Fruit fly (Drosophila melanogaster) whole organism, embryonic: Measurements from ENCODE around the gene CG15891.
A peak's percentile ranks its signal among the peaks of the same experiment; 100 is the strongest.

Experiments
- CG10209 ChIP-seq: fragments of 200-800 bp; sonication (Bioruptor generic); optimal IDR thresholded peaks from 3 replicates; lab custom pipeline; 2017; ENCODE audit warnings: missing biosample characterization, mild to moderate bottlenecking, missing genetic modification characterization, missing genetic modification reagents
- CG11247 ChIP-seq: fragments of 200-800 bp; sonication (Bioruptor generic); IDR thresholded peaks from 2 replicates; pipeline ENCODE4 v1.3.6; 2022; ENCODE audit warnings: missing biosample characterization, missing genetic modification characterization
- CG11560 ChIP-seq: fragments of 200-800 bp; sonication (Bioruptor generic); IDR thresholded peaks from 3 replicates; pipeline ENCODE4 v1.3.6; 2022; ENCODE audit warnings: missing biosample characterization, missing genetic modification characterization
- CG12219 ChIP-seq: fragments of 200-800 bp; sonication (Bioruptor generic); optimal IDR thresholded peaks from 3 replicates; lab custom pipeline; 2018; ENCODE audit warnings: missing biosample characterization, mild to moderate bottlenecking, missing genetic modification characterization
- CG13287 ChIP-seq: fragments of 200-800 bp; sonication (Bioruptor generic); IDR thresholded peaks from 2 replicates; pipeline ENCODE4 v1.3.6; 2022; ENCODE audit warnings: missing biosample characterization, missing genetic modification characterization; ENCODE audit not compliant: partially characterized antibody
- CG14014 ChIP-seq: fragments of 200-800 bp; sonication (Bioruptor generic); IDR thresholded peaks from 2 replicates; pipeline ENCODE4 v1.3.6; 2022; ENCODE audit warnings: missing biosample characterization, missing genetic modification characterization
- CG16813 ChIP-seq: fragments of 200-800 bp; sonication (Bioruptor generic); IDR thresholded peaks from 3 replicates; pipeline ENCODE4 v1.3.6; 2022; ENCODE audit warnings: missing biosample characterization, missing genetic modification characterization; ENCODE audit not compliant: partially characterized antibody
- CG18764 ChIP-seq: fragments of 200-800 bp; sonication (Bioruptor generic); optimal IDR thresholded peaks from 3 replicates; lab custom pipeline; 2016; ENCODE audit warnings: missing biosample characterization, missing genetic modification characterization
- CG2129 ChIP-seq: fragments of 200-800 bp; sonication (Bioruptor generic); IDR thresholded peaks from 2 replicates; pipeline ENCODE4 v1.3.6; 2022; ENCODE audit warnings: missing biosample characterization, missing genetic modification characterization; ENCODE audit not compliant: partially characterized antibody
- CG2712 ChIP-seq: fragments of 200-800 bp; optimal IDR thresholded peaks from 3 replicates; lab custom pipeline; 2019; ENCODE audit warnings: missing biosample characterization, mild to moderate bottlenecking, missing genetic modification characterization, moderate library complexity
- CG3163 ChIP-seq: fragments of 200-800 bp; sonication (Bioruptor generic); optimal IDR thresholded peaks from 3 replicates; lab custom pipeline; 2016; ENCODE audit warnings: missing biosample characterization, missing genetic modification characterization
- CG34376 ChIP-seq: fragments of 200-800 bp; sonication (Bioruptor generic); optimal IDR thresholded peaks from 2 replicates; lab custom pipeline; 2018; ENCODE audit warnings: missing biosample characterization, mild to moderate bottlenecking, missing genetic modification characterization
- CG3726 ChIP-seq: fragments of 200-800 bp; sonication (Bioruptor generic); IDR thresholded peaks from 3 replicates; pipeline ENCODE4, ENCODE4 v1.3.6; 2022; ENCODE audit warnings: missing biosample characterization, missing genetic modification characterization
- CG4404 ChIP-seq: fragments of 200-800 bp; sonication (Bioruptor generic); IDR thresholded peaks from 2 replicates; pipeline ENCODE4 v1.3.6; 2022; ENCODE audit warnings: missing biosample characterization, missing genetic modification characterization
- CG4854 ChIP-seq: fragments of 200-800 bp; sonication (Bioruptor generic); optimal IDR thresholded peaks from 2 replicates; lab custom pipeline; 2016; ENCODE audit warnings: missing biosample characterization, missing genetic modification characterization, inconsistent platforms
- CG5180 ChIP-seq: fragments of 200-800 bp; sonication (Bioruptor generic); optimal IDR thresholded peaks from 3 replicates; lab custom pipeline; 2017; ENCODE audit warnings: missing biosample characterization, missing genetic modification characterization, mild to moderate bottlenecking, moderate library complexity, missing genetic modification reagents
- CG6654 ChIP-seq: fragments of 200-800 bp; sonication (Bioruptor generic); optimal IDR thresholded peaks from 2 replicates; lab custom pipeline; 2017; ENCODE audit warnings: missing biosample characterization, mild to moderate bottlenecking, missing genetic modification characterization
- CG6765 ChIP-seq: fragments of 200-800 bp; sonication (Bioruptor generic); optimal IDR thresholded peaks from 3 replicates; lab custom pipeline; 2017; ENCODE audit warnings: missing biosample characterization, mild to moderate bottlenecking, missing genetic modification characterization
- CG8924 ChIP-seq: fragments of 200-800 bp; optimal IDR thresholded peaks from 3 replicates; lab custom pipeline; 2019; ENCODE audit warnings: missing biosample characterization, mild to moderate bottlenecking, missing genetic modification characterization, moderate library complexity
- Doc2 ChIP-seq: fragments of 200-800 bp; sonication (Bioruptor generic); IDR thresholded peaks from 2 replicates; pipeline ENCODE4 v1.3.6; 2022; ENCODE audit warnings: missing biosample characterization, missing genetic modification characterization
- Dp ChIP-seq: fragments of 200-800 bp; sonication (Bioruptor generic); optimal IDR thresholded peaks from 2 replicates; lab custom pipeline; 2018; ENCODE audit warnings: missing biosample characterization, mild to moderate bottlenecking, missing genetic modification characterization, moderate library complexity
- E2f1 ChIP-seq: fragments of 200-800 bp; sonication (Bioruptor generic); IDR thresholded peaks from 2 replicates; pipeline ENCODE4 v1.3.6; 2022; ENCODE audit warnings: missing biosample characterization, missing genetic modification characterization
- Fer1 ChIP-seq: fragments of 200-800 bp; sonication (Bioruptor generic); optimal IDR thresholded peaks from 2 replicates; lab custom pipeline; 2017; ENCODE audit warnings: missing biosample characterization, mild to moderate bottlenecking, missing genetic modification characterization
- H2.0 ChIP-seq: fragments of 200-800 bp; sonication (Bioruptor generic); IDR thresholded peaks from 2 replicates; pipeline ENCODE4 v1.3.6; 2022; ENCODE audit warnings: missing biosample characterization, missing genetic modification characterization
- MTF-1 ChIP-seq: fragments of 200-800 bp; sonication (Bioruptor generic); optimal IDR thresholded peaks from 2 replicates; lab custom pipeline; 2018; ENCODE audit warnings: missing biosample characterization, mild to moderate bottlenecking, missing genetic modification characterization, borderline replicate concordance
- Meics ChIP-seq: fragments of 200-800 bp; sonication (Bioruptor generic); optimal IDR thresholded peaks from 2 replicates; lab custom pipeline; 2017; ENCODE audit warnings: missing biosample characterization, mild to moderate bottlenecking, missing genetic modification characterization
- NFAT ChIP-seq: fragments of 200-800 bp; sonication (Bioruptor generic); IDR thresholded peaks from 2 replicates; pipeline ENCODE4 v1.3.6; 2022; ENCODE audit warnings: missing biosample characterization, missing genetic modification characterization
- NfI ChIP-seq: fragments of 200-800 bp; sonication (Bioruptor generic); optimal IDR thresholded peaks from 3 replicates; lab custom pipeline; 2018; ENCODE audit warnings: missing biosample characterization, mild to moderate bottlenecking, missing genetic modification characterization, moderate library complexity
- Poxn ChIP-seq: fragments of 200-800 bp; sonication (Bioruptor generic); IDR thresholded peaks from 2 replicates; pipeline ENCODE4 v1.3.6; 2022; ENCODE audit warnings: missing biosample characterization, missing genetic modification characterization
- YL-1 ChIP-seq: fragments of 200-800 bp; sonication (Bioruptor generic); optimal IDR thresholded peaks from 3 replicates; lab custom pipeline; 2017; ENCODE audit warnings: missing biosample characterization, mild to moderate bottlenecking, missing genetic modification characterization
- abd-A ChIP-seq: fragments of 200-800 bp; sonication (Bioruptor generic); optimal IDR thresholded peaks from 3 replicates; lab custom pipeline; 2019; ENCODE audit warnings: missing biosample characterization, mild to moderate bottlenecking, missing genetic modification characterization, moderate library complexity
- bcd ChIP-seq: fragments of 200-800 bp; sonication (Bioruptor generic); optimal IDR thresholded peaks from 2 replicates; lab custom pipeline; 2017; ENCODE audit warnings: missing biosample characterization, mild to moderate bottlenecking, missing genetic modification characterization
- caup ChIP-seq: fragments of 200-800 bp; sonication (Bioruptor generic); optimal IDR thresholded peaks from 3 replicates; lab custom pipeline; 2017; ENCODE audit warnings: missing biosample characterization, mild to moderate bottlenecking, missing genetic modification characterization, moderate library complexity; ENCODE audit not compliant: severe bottlenecking
- ci ChIP-seq: fragments of 200-800 bp; sonication (Bioruptor generic); IDR thresholded peaks from 3 replicates; pipeline ENCODE4 v1.3.6; 2022; ENCODE audit warnings: missing biosample characterization, missing genetic modification characterization
- esg ChIP-seq: fragments of 200-800 bp; sonication (Bioruptor generic); conservative IDR thresholded peaks from 2 replicates; pipeline ENCODE4 v1.3.6; 2022; ENCODE audit warnings: missing biosample characterization, missing genetic modification characterization
- gfzf ChIP-seq: fragments of 200-800 bp; sonication (Bioruptor generic); optimal IDR thresholded peaks from 2 replicates; lab custom pipeline; 2016; ENCODE audit warnings: missing biosample characterization, mild to moderate bottlenecking, missing genetic modification characterization, moderate library complexity
- klu ChIP-seq: fragments of 200-800 bp; sonication (Bioruptor generic); IDR thresholded peaks from 2 replicates; pipeline ENCODE4 v1.3.6; 2022; ENCODE audit warnings: missing biosample characterization, missing genetic modification characterization
- knrl ChIP-seq: fragments of 200-800 bp; sonication (Bioruptor generic); IDR thresholded peaks from 3 replicates; pipeline ENCODE4 v1.3.6; 2022; ENCODE audit warnings: missing biosample characterization, missing genetic modification characterization; ENCODE audit not compliant: partially characterized antibody
- maf-S ChIP-seq: fragments of 200-800 bp; sonication (Bioruptor generic); optimal IDR thresholded peaks from 2 replicates; lab custom pipeline; 2016; ENCODE audit warnings: missing biosample characterization, missing genetic modification characterization
- nerfin-1 ChIP-seq: fragments of 200-800 bp; sonication (Bioruptor generic); optimal IDR thresholded peaks from 3 replicates; lab custom pipeline; 2019; ENCODE audit warnings: missing biosample characterization, mild to moderate bottlenecking, missing genetic modification characterization, moderate library complexity
- nerfin-2 ChIP-seq: fragments of 200-800 bp; sonication (Bioruptor generic); IDR thresholded peaks from 2 replicates; pipeline ENCODE4 v1.3.6; 2022; ENCODE audit warnings: missing biosample characterization, missing genetic modification characterization; ENCODE audit not compliant: partially characterized antibody
- odd ChIP-seq: fragments of 200-800 bp; sonication (Bioruptor generic); optimal IDR thresholded peaks from 2 replicates; lab custom pipeline; 2017; ENCODE audit warnings: missing biosample characterization, mild to moderate bottlenecking, missing genetic modification characterization
- pita ChIP-seq: fragments of 200-800 bp; sonication (Bioruptor generic); optimal IDR thresholded peaks from 2 replicates; lab custom pipeline; 2017; ENCODE audit warnings: missing biosample characterization, mild to moderate bottlenecking, missing genetic modification characterization
- prd ChIP-seq, 3 experiments: fragments of >200 bp in 2 of 3; fragments of 200-800 bp in 1 of 3; sonication (Bioruptor generic) in 1 of 3; optimal IDR thresholded peaks in 2 of 3; IDR thresholded peaks in 1 of 3; 2 replicates in 2 of 3; 3 replicates in 1 of 3; pipeline versions ENCODE4 v1.3.6 to Lab custom; 2017 to 2022; ENCODE audit warnings: missing biosample characterization in 1 of 3, missing genetic modification characterization in 1 of 3
- sisA ChIP-seq: fragments of 200-800 bp; sonication (Bioruptor generic); IDR thresholded peaks from 2 replicates; pipeline ENCODE4 v1.3.6; 2022; ENCODE audit warnings: missing biosample characterization, missing genetic modification characterization
- sob ChIP-seq: fragments of 200-800 bp; sonication (Bioruptor generic); IDR thresholded peaks from 2 replicates; pipeline ENCODE4 v1.3.6; 2022; ENCODE audit warnings: missing biosample characterization, missing genetic modification characterization
- sr ChIP-seq: fragments of 200-800 bp; sonication (Bioruptor generic); IDR thresholded peaks from 3 replicates; pipeline ENCODE4 v1.3.6; 2022; ENCODE audit warnings: missing biosample characterization, missing genetic modification characterization
- tx ChIP-seq: fragments of 200-800 bp; sonication (Bioruptor generic); optimal IDR thresholded peaks from 2 replicates; lab custom pipeline; 2016; ENCODE audit warnings: missing biosample characterization, missing genetic modification characterization

Gene CG15891

dm6 chrX:6338738-6339614 is 43.8 kb upstream of the CG15891 start:
- TF ChIP-seq CG2129 (no peak), CG16813 (GFP tag; lab: Robert Waterston, UW) (no peak), klu (GFP tag; lab: Robert Waterston, UW) (no peak), prd (optimal IDR thresholded peaks at IDR 0.05; lab: Kevin White, UChicago) (no peak), prd (GFP tag; IDR thresholded peaks at IDR 0.05; lab: Robert Waterston, UW) (no peak; the same call in 2 of the 3 replicates), CG34376 (peak; percentile 1), MTF-1 (GFP tag; lab: Kevin White, UChicago) (no peak), CG13287 (GFP tag; lab: Robert Waterston, UW) (no peak), nerfin-2 (GFP tag; lab: Robert Waterston, UW) (no peak), Doc2 (GFP tag; lab: Robert Waterston, UW) (no peak), Dp (GFP tag; lab: Kevin White, UChicago) (no peak), abd-A (tag; lab: Kevin White, UChicago) (peak; percentile 18), CG18764 (no peak), Poxn (GFP tag; lab: Robert Waterston, UW) (no peak), CG2712 (no peak), CG10209 (GFP tag; lab: Kevin White, UChicago) (no peak), NFAT (GFP tag; lab: Robert Waterston, UW) (0 out of 2 replicates have a peak, but pooled peaks have one; percentile 4), CG3163 (GFP tag; lab: Kevin White, UChicago) (no peak), sisA (GFP tag; lab: Robert Waterston, UW) (peak; percentile 42; the same call in 1 of the 2 replicates), CG4854 (no peak), sob (GFP tag; lab: Robert Waterston, UW) (no peak), nerfin-1 (tag; lab: Kevin White, UChicago) (no peak), CG4404 (GFP tag; lab: Robert Waterston, UW) (no peak), CG8924 (tag; lab: Kevin White, UChicago) (no peak), maf-S (GFP tag; lab: Kevin White, UChicago) (no peak), CG6654 (GFP tag; lab: Kevin White, UChicago) (no peak), ci (GFP tag; lab: Robert Waterston, UW) (no peak), CG5180 (GFP tag; lab: Kevin White, UChicago) (no peak), Fer1 (GFP tag; lab: Kevin White, UChicago) (no peak), YL-1 (GFP tag; lab: Kevin White, UChicago) (no peak), sr (GFP tag; lab: Robert Waterston, UW) (no peak), H2.0 (GFP tag; lab: Robert Waterston, UW) (no peak), pita (GFP tag; lab: Kevin White, UChicago) (no peak), esg (GFP tag; lab: Robert Waterston, UW) (no peak), bcd (GFP tag; lab: Kevin White, UChicago) (no peak), CG14014 (GFP tag; lab: Robert Waterston, UW) (0 out of 2 replicates have a peak, but pooled peaks have one; percentile 38), knrl (GFP tag; lab: Robert Waterston, UW) (no peak), odd (GFP tag; lab: Kevin White, UChicago) (no peak), Meics (peak; percentile 29), NfI (GFP tag; lab: Kevin White, UChicago) (no peak), E2f1 (no peak), CG3726 (GFP tag; lab: Robert Waterston, UW) (no peak), CG11247 (GFP tag; lab: Robert Waterston, UW) (0 out of 2 replicates have a peak, but pooled peaks have one; percentile 19), caup (GFP tag; lab: Kevin White, UChicago) (no peak), CG12219 (GFP tag; lab: Kevin White, UChicago) (no peak), gfzf (GFP tag; lab: Kevin White, UChicago) (no peak), CG6765 (GFP tag; lab: Kevin White, UChicago) (no peak), CG11560 (tag; lab: Robert Waterston, UW) (no peak), tx (GFP tag; lab: Kevin White, UChicago) (no peak)
